Worm (Caenorhabditis elegans) whole organism, L4/young adult: ENCODE results near the gene git-1.

Experiments
- W03F9.2 ChIP-seq: fragments of 150-350 bp; optimal IDR thresholded peaks from 2 replicates; lab custom pipeline; 2014; ENCODE audit warnings: missing biosample characterization, missing genetic modification characterization
- dao-5 ChIP-seq: sonication (generic microtip); optimal IDR thresholded peaks from 2 replicates; lab custom pipeline; 2016; ENCODE audit warnings: missing genotype, missing genetic modification characterization, moderate library complexity, missing compliant biosample characterization
- him-1 ChIP-seq: sonication (generic microtip); optimal IDR thresholded peaks from 2 replicates; lab custom pipeline; 2016; ENCODE audit warnings: missing genotype, missing genetic modification reagents, missing genetic modification characterization, missing compliant biosample characterization

DNA sequence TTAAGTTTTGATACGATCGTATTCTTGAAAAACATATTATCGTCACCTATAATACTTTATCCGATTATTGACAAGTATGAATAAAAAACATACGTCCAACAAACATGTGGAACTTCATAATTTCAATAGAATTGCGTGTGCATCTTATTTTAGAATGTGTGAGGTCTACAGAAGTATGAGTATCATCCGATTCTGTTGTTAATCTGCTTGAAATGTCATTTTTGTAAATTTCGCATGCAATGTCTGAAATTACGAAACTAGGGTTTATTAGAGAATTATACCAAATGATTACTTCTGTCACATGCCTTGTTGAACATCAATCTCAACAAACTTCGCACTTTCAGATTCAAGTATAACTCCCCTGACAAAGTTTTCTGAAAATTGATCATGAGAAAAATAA lies 17.1 kb downstream of the git-1 start:
- TF ChIP-seq W03F9.2 (no peak), dao-5 (tag; lab: Kevin White, UChicago) (no peak), him-1 (tag; lab: Kevin White, UChicago) (no peak)
